Fruit fly (Drosophila melanogaster) whole organism, prepupa: ENCODE measurements around the gene CG42869.
A peak's percentile ranks its signal among the peaks of the same experiment; 100 is the strongest.

Experiments
- Blimp-1 ChIP-seq: fragments of 200-800 bp; sonication (Bioruptor generic); optimal IDR thresholded peaks from 3 replicates; lab custom pipeline; 2017; ENCODE audit warnings: missing biosample characterization, missing genetic modification characterization, mild to moderate bottlenecking, moderate library complexity, missing genetic modification reagents
- CG11294 ChIP-seq: fragments of 200-800 bp; sonication (Bioruptor generic); IDR thresholded peaks from 2 replicates; pipeline ENCODE4 v1.3.6; 2022; ENCODE audit warnings: missing biosample characterization, missing genetic modification characterization
- CG15336 ChIP-seq: fragments of 200-800 bp; sonication (Bioruptor generic); IDR thresholded peaks from 2 replicates; pipeline ENCODE4 v1.3.6; 2022; ENCODE audit warnings: missing biosample characterization, missing genetic modification characterization
- CG7368 ChIP-seq: fragments of 200-800 bp; sonication (Bioruptor generic); optimal IDR thresholded peaks from 3 replicates; lab custom pipeline; 2016; ENCODE audit warnings: missing biosample characterization, missing genetic modification characterization
- CG8119 ChIP-seq: fragments of 200-800 bp; sonication (Bioruptor generic); IDR thresholded peaks from 3 replicates; pipeline ENCODE4 v1.3.6; 2022; ENCODE audit warnings: missing biosample characterization, missing genetic modification characterization
- cyc ChIP-seq: fragments of 200-800 bp; sonication (Bioruptor generic); optimal IDR thresholded peaks from 3 replicates; lab custom pipeline; 2016; ENCODE audit warnings: missing biosample characterization, missing genetic modification characterization
- lz ChIP-seq: fragments of 200-800 bp; sonication (Bioruptor generic); optimal IDR thresholded peaks from 3 replicates; lab custom pipeline; 2016; ENCODE audit warnings: missing biosample characterization, missing genetic modification characterization
- ss ChIP-seq, 2 experiments: fragments of 200-800 bp; sonication (Bioruptor generic); optimal IDR thresholded peaks; 2 replicates in 1 of 2; 3 replicates in 1 of 2; lab custom pipeline; 2017 to 2018; ENCODE audit warnings: mild to moderate bottlenecking in 2 of 2, missing biosample characterization in 2 of 2, missing genetic modification characterization in 2 of 2, moderate library complexity in 1 of 2
- topi ChIP-seq: fragments of 200-800 bp; sonication (Bioruptor generic); optimal IDR thresholded peaks from 3 replicates; lab custom pipeline; 2016; ENCODE audit warnings: missing biosample characterization, missing genetic modification characterization

DNA sequence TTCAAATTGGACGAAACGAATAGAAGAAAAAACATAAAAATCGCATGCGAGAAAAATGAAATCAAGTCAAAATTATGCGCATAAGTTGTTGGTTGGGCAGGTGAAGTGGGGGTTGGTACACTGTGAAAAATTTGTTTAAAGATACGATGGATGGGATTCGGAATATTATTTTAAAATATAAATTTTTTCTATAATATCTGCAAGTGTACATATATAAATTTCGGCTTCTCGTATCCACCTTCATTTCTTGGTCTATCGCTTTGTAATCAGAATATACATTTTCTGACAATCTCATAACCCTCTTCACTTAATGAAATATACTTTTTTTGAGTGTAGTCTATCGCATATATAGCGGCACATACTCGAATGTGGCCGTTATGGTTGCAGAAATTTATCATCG is 33.3 kb downstream of the CG42869 start:
- TF ChIP-seq Blimp-1 (GFP tag; lab: Kevin White, UChicago) (no peak), lz (GFP tag; lab: Kevin White, UChicago) (peak; percentile 16), cyc (GFP tag; lab: Kevin White, UChicago) (no peak), CG8119 (peak; percentile 88), CG11294 (no peak), ss (GFP tag; optimal IDR thresholded peaks at IDR 0.05; lab: Kevin White, UChicago) (no peak), CG7368 (no peak), topi (GFP tag; lab: Kevin White, UChicago) (peak; percentile 33), CG15336 (peak; percentile 85)
